Fruit fly (Drosophila melanogaster): ENCODE data around the gene CG6462.

The CG6462 gene

dm6 chr3L:5989391-5990156 lies 47.3 kb upstream of the CG6462 start (continued):
- TF ChIP-seq CG14050 (GFP tag; IDR thresholded peaks at IDR 0.05), result no peak
- TF ChIP-seq zfh1 (GFP tag; IDR thresholded peaks at IDR 0.05), result no peak
- TF ChIP-seq CG17359 (tag; optimal IDR thresholded peaks at IDR 0.05), result peak; percentile 5
- no peak for TF ChIP-seq ase (GFP tag; IDR thresholded peaks at IDR 0.05)
- no peak for TF ChIP-seq hth (optimal IDR thresholded peaks at IDR 0.05)
- peak; percentile 59 for TF ChIP-seq abd-A (tag; optimal IDR thresholded peaks at IDR 0.05)
- TF ChIP-seq Dip3 (GFP tag; optimal IDR thresholded peaks at IDR 0.05), result no peak
- TF ChIP-seq MBD-R2 (GFP tag; IDR thresholded peaks at IDR 0.05), result no peak
- TF ChIP-seq CG3065 (GFP tag; optimal IDR thresholded peaks at IDR 0.05), result peak; percentile 10
- no peak for TF ChIP-seq Elba2 (GFP tag; optimal IDR thresholded peaks at IDR 0.05)
- no peak for TF ChIP-seq Sry-β (GFP tag; optimal IDR thresholded peaks at IDR 0.05)
- TF ChIP-seq dm (GFP tag; optimal IDR thresholded peaks at IDR 0.05), result no peak
- TF ChIP-seq gt (GFP tag; IDR thresholded peaks at IDR 0.05), result no peak
- no peak for TF ChIP-seq CG17912 (GFP tag; optimal IDR thresholded peaks at IDR 0.05)
- peak; percentile 19 for TF ChIP-seq sd (tag; optimal IDR thresholded peaks at IDR 0.05)

dm6 chr3L:5992249-5992648 lies 44.7 kb upstream of the CG6462 start:
- no peak for TF ChIP-seq CG10462 (GFP tag; optimal IDR thresholded peaks at IDR 0.05)
- no peak for TF ChIP-seq CG8089 (GFP tag; optimal IDR thresholded peaks at IDR 0.05)
- peak; percentile 17 for TF ChIP-seq ac (GFP tag; optimal IDR thresholded peaks at IDR 0.05)
- TF ChIP-seq Stat92E (GFP tag; optimal IDR thresholded peaks at IDR 0.05), result no peak
- TF ChIP-seq CG11723 (GFP tag; optimal IDR thresholded peaks at IDR 0.05), result no peak
- TF ChIP-seq CG8359 (GFP tag; optimal IDR thresholded peaks at IDR 0.05; ENCODE audit: borderline replicate concordance), result peak; percentile 29
- no peak for TF ChIP-seq CG4730 (GFP tag; IDR thresholded peaks at IDR 0.05)
- TF ChIP-seq dpn (GFP tag; optimal IDR thresholded peaks at IDR 0.05), result no peak
- TF ChIP-seq prd (optimal IDR thresholded peaks at IDR 0.05), result no peak
- no peak for TF ChIP-seq prd (GFP tag; IDR thresholded peaks at IDR 0.05)
- TF ChIP-seq CG3281 (GFP tag; optimal IDR thresholded peaks at IDR 0.05), result no peak
- no peak for TF ChIP-seq CG3163 (GFP tag; optimal IDR thresholded peaks at IDR 0.05)
- no peak for TF ChIP-seq CG6813 (GFP tag; optimal IDR thresholded peaks at IDR 0.05)
- TF ChIP-seq ken (GFP tag; IDR thresholded peaks at IDR 0.05), result no peak
- TF ChIP-seq CG15269 (tag; optimal IDR thresholded peaks at IDR 0.05), result no peak
- TF ChIP-seq cas (GFP tag; IDR thresholded peaks at IDR 0.05), result no peak
- TF ChIP-seq CG12155 (GFP tag; optimal IDR thresholded peaks at IDR 0.05), result no peak
- TF ChIP-seq Camta (GFP tag; optimal IDR thresholded peaks at IDR 0.05), result no peak
- no peak for TF ChIP-seq mam (GFP tag; optimal IDR thresholded peaks at IDR 0.05)
- TF ChIP-seq tio (GFP tag; optimal IDR thresholded peaks at IDR 0.05), result no peak
- no peak for TF ChIP-seq nerfin-2 (GFP tag; IDR thresholded peaks at IDR 0.05; ENCODE audit: partially characterized antibody)
- TF ChIP-seq amos (GFP tag; IDR thresholded peaks at IDR 0.05; ENCODE audit: partially characterized antibody), result no peak
- TF ChIP-seq Antp (GFP tag; optimal IDR thresholded peaks at IDR 0.05), result no peak
- no peak for TF ChIP-seq fd96Cb (tag; optimal IDR thresholded peaks at IDR 0.05)
- no peak for TF ChIP-seq CG11695 (GFP tag; IDR thresholded peaks at IDR 0.05)
- no peak for TF ChIP-seq pan (optimal IDR thresholded peaks at IDR 0.05)
- TF ChIP-seq pan (GFP tag; optimal IDR thresholded peaks at IDR 0.05 in 1 of 2, IDR thresholded peaks at IDR 0.05 in 1 of 2), result no peak
- no peak for TF ChIP-seq ftz-f1 (GFP tag; optimal IDR thresholded peaks at IDR 0.05)
- no peak for TF ChIP-seq CG5245 (GFP tag; optimal IDR thresholded peaks at IDR 0.05)
- no peak for TF ChIP-seq CG15073 (GFP tag; optimal IDR thresholded peaks at IDR 0.05)
- TF ChIP-seq Usf (GFP tag; optimal IDR thresholded peaks at IDR 0.05), result no peak
- TF ChIP-seq CG17359 (tag; optimal IDR thresholded peaks at IDR 0.05), result no peak
- no peak for TF ChIP-seq Neu2 (GFP tag; optimal IDR thresholded peaks at IDR 0.05; ENCODE audit: borderline replicate concordance)
- TF ChIP-seq en (GFP tag; optimal IDR thresholded peaks at IDR 0.05), result no peak
- TF ChIP-seq sqz (GFP tag; optimal IDR thresholded peaks at IDR 0.05), result no peak
- no peak for TF ChIP-seq CG12219 (GFP tag; optimal IDR thresholded peaks at IDR 0.05)
- TF ChIP-seq ap (GFP tag; IDR thresholded peaks at IDR 0.05), result no peak
